Worm (Caenorhabditis elegans): ENCODE measurements around the gene srw-138.
"Not testable (repeated sequence)": the region's sequence is repeated elsewhere in the genome, so short reads cannot be mapped to it uniquely, and the experiment has no call there.

DNA sequence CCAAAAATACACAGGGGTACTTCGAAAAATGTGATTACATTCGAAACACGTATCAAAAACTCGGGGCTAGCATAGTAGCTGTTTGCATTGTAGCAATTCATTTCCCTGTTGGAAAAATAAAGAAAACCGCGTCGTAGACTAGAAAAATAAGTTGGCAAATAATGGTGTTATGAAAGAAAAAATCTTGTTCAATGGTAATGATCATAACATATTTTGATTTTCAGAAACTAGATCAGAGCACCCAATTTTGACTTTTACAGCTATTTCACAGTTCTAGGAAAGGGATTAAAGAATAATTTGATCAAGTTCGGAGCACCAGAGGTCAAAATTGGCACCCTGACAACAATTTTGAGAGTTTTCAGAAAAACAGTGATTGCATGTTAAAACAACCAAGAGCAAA lies 7.5 kb downstream of the srw-138 start, which contains the start of gene srh-248:
- TF ChIP-seq madf-6 (GFP tag; IDR thresholded peaks at IDR 0.05); ama-1 (optimal IDR thresholded peaks at IDR 0.05); ama-1 (GFP tag; optimal IDR thresholded peaks at IDR 0.05); attf-6 (GFP tag; IDR thresholded peaks at IDR 0.05): not testable (repeated sequence)

All from whole organism, young adult.